Worm (Caenorhabditis elegans) whole organism, L4 larva: ENCODE data around the gene hst-3.2.

Experiments
- aha-1 ChIP-seq: fragments of 150-350 bp; peaks from one replicate; lab custom pipeline; 2014; ENCODE audit warnings: missing biosample characterization, missing genetic modification characterization
- aly-2 ChIP-seq: sonication (generic microtip); optimal IDR thresholded peaks from 2 replicates; lab custom pipeline; 2018; ENCODE audit warnings: missing biosample characterization, missing genetic modification characterization
- cey-2 ChIP-seq: sonication (generic microtip); optimal IDR thresholded peaks from 3 replicates; lab custom pipeline; 2017; ENCODE audit warnings: missing genetic modification characterization, mild to moderate bottlenecking, missing compliant biosample characterization, antibody characterized with exemption, borderline replicate concordance; ENCODE audit not compliant: insufficient read depth
- hlh-11 ChIP-seq: fragments of 200-800 bp; sonication (Bioruptor generic); optimal IDR thresholded peaks from 2 replicates; lab custom pipeline; 2018; ENCODE audit warnings: mild to moderate bottlenecking, missing genetic modification characterization, missing compliant biosample characterization
- hlh-30 ChIP-seq: sonication (generic microtip); optimal IDR thresholded peaks from 2 replicates; lab custom pipeline; 2017; ENCODE audit warnings: antibody characterized with exemption, mild to moderate bottlenecking, missing genetic modification characterization, missing compliant biosample characterization; ENCODE audit not compliant: insufficient read depth
- jun-1 ChIP-seq: fragments of 150-350 bp; optimal IDR thresholded peaks from 2 replicates; lab custom pipeline; 2014; ENCODE audit warnings: missing biosample characterization, missing genetic modification reagents, missing genetic modification characterization
- lin-13 ChIP-seq: fragments of 150-350 bp; optimal IDR thresholded peaks from 2 replicates; lab custom pipeline; 2014; ENCODE audit warnings: missing biosample characterization, missing genetic modification reagents, missing genetic modification characterization
- pha-4 ChIP-seq, 2 experiments: fragments of 150-350 bp in 1 of 2; fragments of 200-800 bp in 1 of 2; sonication (Bioruptor generic) in 1 of 2; IDR thresholded peaks in 1 of 2; optimal IDR thresholded peaks in 1 of 2; 2 replicates each; pipeline versions ENCODE4 v1.3.6 to Lab custom; 2014 to 2022; ENCODE audit warnings: missing genetic modification characterization in 2 of 2, missing genetic modification reagents in 2 of 2, missing biosample characterization in 1 of 2, missing compliant biosample characterization in 1 of 2
- skn-1 ChIP-seq: fragments of 150-350 bp; optimal IDR thresholded peaks from 2 replicates; lab custom pipeline; 2014; ENCODE audit warnings: missing biosample characterization, missing genetic modification characterization
- unc-130 ChIP-seq: sonication (generic microtip); optimal IDR thresholded peaks from 2 replicates; lab custom pipeline; 2016; ENCODE audit warnings: missing genetic modification reagents, missing genetic modification characterization, missing compliant biosample characterization
- unc-62 ChIP-seq, 3 experiments: fragments of 150-350 bp in 1 of 3; sonication (generic microtip); optimal IDR thresholded peaks in 2 of 3; peaks in 1 of 3; 1 replicate in 1 of 3; 2 replicates in 2 of 3; lab custom pipeline; 2014 to 2017; ENCODE audit warnings: missing biosample characterization in 3 of 3, missing genetic modification characterization in 3 of 3, missing genetic modification reagents in 3 of 3, missing genotype in 1 of 3
- zag-1 ChIP-seq: fragments of 150-350 bp; optimal IDR thresholded peaks from 2 replicates; lab custom pipeline; 2014; ENCODE audit warnings: missing biosample characterization, missing genetic modification characterization
- zfp-2 ChIP-seq: sonication (generic microtip); optimal IDR thresholded peaks from 2 replicates; lab custom pipeline; 2016; ENCODE audit warnings: mild to moderate bottlenecking, missing genetic modification characterization, missing compliant biosample characterization

DNA sequence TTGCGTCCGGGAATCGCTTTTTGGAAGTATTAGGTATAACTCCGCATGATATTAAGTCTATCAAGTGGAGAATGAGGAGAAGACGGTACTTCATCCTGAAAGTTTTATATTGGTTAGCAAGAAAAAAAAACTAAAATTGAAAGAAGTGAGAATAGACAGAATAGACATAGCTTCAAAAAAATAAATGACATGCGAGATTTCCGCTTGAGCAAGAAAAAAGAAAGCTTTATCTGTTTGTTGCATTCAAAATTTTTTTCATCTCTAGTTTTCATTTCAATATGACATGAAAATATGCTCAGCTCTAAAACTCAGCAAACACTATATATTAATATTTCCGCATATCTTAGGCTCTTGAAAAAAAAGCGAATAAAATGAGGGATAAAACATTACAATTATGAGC, at the start of gene hst-3.2:
- TF ChIP-seq aly-2 (tag; lab: Kevin White, UChicago) (no peak), unc-130 (GFP tag; lab: Kevin White, UChicago) (no peak), skn-1 (no peak), lin-13 (GFP tag; lab: Kevin White, UChicago) (no peak), zfp-2 (tag; lab: Kevin White, UChicago) (no peak), hlh-11 (tag; lab: Kevin White, UChicago) (no peak), zag-1 (tag; lab: Kevin White, UChicago) (no peak), jun-1 (no peak), aha-1 (no peak), cey-2 (tag; lab: Kevin White, UChicago) (no peak), pha-4 (GFP tag; IDR thresholded peaks at IDR 0.05; lab: Robert Waterston, UW) (no peak), pha-4 (tag; optimal IDR thresholded peaks at IDR 0.05; lab: Kevin White, UChicago) (no peak), unc-62 (GFP tag; optimal IDR thresholded peaks at IDR 0.05 in 1 of 2; lab: Kevin White, UChicago) (no peak), unc-62 (tag; optimal IDR thresholded peaks at IDR 0.05; lab: Kevin White, UChicago) (no peak), hlh-30 (tag; lab: Kevin White, UChicago) (no peak)
